Fruit fly (Drosophila melanogaster) Kc167 (cell line): ENCODE measurements around the gene TrpA1.

ENCODE experiments used
- Myc ChIP-seq: fragments of >200 bp; optimal IDR thresholded peaks from 2 replicates; lab custom pipeline; 2017; ENCODE audit warnings: missing external identifiers
- Sin3A ChIP-seq: fragments of >200 bp; optimal IDR thresholded peaks from 2 replicates; lab custom pipeline; 2018; ENCODE audit warnings: missing external identifiers
- h ChIP-seq: fragments of >200 bp; optimal IDR thresholded peaks from 3 replicates; lab custom pipeline; 2018; ENCODE audit warnings: missing external identifiers
- insv ChIP-seq: fragments of >200 bp; optimal IDR thresholded peaks from 3 replicates; lab custom pipeline; 2018; ENCODE audit warnings: missing external identifiers
- psq ChIP-seq: fragments of >200 bp; optimal IDR thresholded peaks from 2 replicates; lab custom pipeline; 2017; ENCODE audit warnings: missing external identifiers
- ttk ChIP-seq: sonication (Bioruptor generic); optimal IDR thresholded peaks from 2 replicates; lab custom pipeline; 2017; ENCODE audit warnings: missing external identifiers

Gene TrpA1

dm6 chr3L:8851950-8852349 is 53.0 kb downstream of the TrpA1 start:
- TF ChIP-seq Myc (no peak), h (no peak), Sin3A (no peak), ttk (lab: Kevin White, UChicago) (no peak), psq (lab: Kevin White, UChicago) (no peak), insv (lab: Kevin White, UChicago) (no peak)

DNA sequence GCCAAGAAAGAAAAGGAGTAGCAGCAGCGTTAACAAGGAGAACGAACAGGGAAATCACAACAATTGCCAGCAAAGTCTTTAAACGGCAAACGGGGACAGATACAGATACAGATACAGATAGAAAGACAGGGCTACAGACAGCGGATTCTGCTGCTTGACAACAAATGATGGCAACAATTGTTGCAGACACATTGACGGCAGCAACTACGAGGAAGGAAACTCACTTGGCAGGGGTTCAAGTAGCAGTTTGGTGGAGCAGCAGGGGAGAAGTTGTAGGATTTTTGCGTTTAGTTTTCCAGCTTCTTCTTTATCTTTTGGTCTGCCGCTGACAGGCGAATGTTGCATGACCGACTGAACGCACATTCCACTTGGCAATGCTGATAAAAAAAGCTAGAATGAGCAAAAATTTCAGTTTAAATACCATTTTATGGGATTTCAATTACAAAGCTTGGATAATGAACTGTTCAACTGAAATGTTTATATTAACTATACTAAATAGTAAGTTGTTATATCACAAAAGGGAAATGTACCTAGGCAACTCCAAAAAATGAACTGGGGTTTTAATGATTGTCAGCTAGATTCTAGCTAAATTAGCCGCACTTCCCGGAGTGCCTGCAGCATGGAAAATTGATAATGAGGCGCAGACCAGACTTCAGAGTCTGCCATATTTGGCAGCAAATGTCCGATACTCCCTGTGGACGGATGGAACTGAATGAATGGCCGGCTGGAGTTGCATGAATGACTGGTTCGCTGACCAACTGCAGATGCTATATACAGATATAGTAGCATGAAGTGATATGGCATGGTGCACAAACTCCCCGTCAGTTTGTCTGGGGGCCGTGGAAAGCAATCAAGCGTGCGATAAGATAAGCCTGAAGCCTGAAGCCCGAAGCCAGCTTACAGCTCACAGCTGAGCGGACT is 54.0 kb downstream of the TrpA1 start:
- TF ChIP-seq psq (lab: Kevin White, UChicago) (no peak), Sin3A (no peak), ttk (lab: Kevin White, UChicago) (no peak), h (no peak), Myc (no peak), insv (lab: Kevin White, UChicago) (no peak)

- no peak for TF ChIP-seq h
- no peak for TF ChIP-seq Myc
- TF ChIP-seq Sin3A = no peak
- no peak for TF ChIP-seq psq (lab: Kevin White, UChicago)
- no peak for TF ChIP-seq ttk (lab: Kevin White, UChicago)
- no peak for TF ChIP-seq insv (lab: Kevin White, UChicago)
Observed at dm6 chr3L:8849817-8850216, 55.2 kb downstream of the TrpA1 start.
